Fruit fly (Drosophila melanogaster) whole organism, adult: ENCODE measurements around the gene CG2004.

Experiments
- CG11617 ChIP-seq: fragments of 200-800 bp; sonication (Bioruptor generic); optimal IDR thresholded peaks from 2 replicates; lab custom pipeline; 2017; ENCODE audit warnings: mild to moderate bottlenecking, missing biosample characterization, missing genetic modification reagents, missing genetic modification characterization
- CG12768 ChIP-seq: fragments of 200-800 bp; sonication (Bioruptor generic); optimal IDR thresholded peaks from 2 replicates; lab custom pipeline; 2017; ENCODE audit warnings: missing biosample characterization, missing genetic modification characterization, mild to moderate bottlenecking, moderate library complexity, missing genetic modification reagents
- CG14711 ChIP-seq: fragments of 200-800 bp; sonication (Bioruptor generic); optimal IDR thresholded peaks from 2 replicates; lab custom pipeline; 2018; ENCODE audit warnings: missing biosample characterization, mild to moderate bottlenecking, missing genetic modification characterization, moderate library complexity
- CG1620 ChIP-seq: fragments of 200-800 bp; sonication (Bioruptor generic); optimal IDR thresholded peaks from 2 replicates; lab custom pipeline; 2016; ENCODE audit warnings: missing biosample characterization, missing genetic modification characterization
- CG33017 ChIP-seq: fragments of 200-800 bp; sonication (Bioruptor generic); optimal IDR thresholded peaks from 2 replicates; lab custom pipeline; 2018; ENCODE audit warnings: missing biosample characterization, mild to moderate bottlenecking, missing genetic modification characterization, moderate library complexity
- CG5204 ChIP-seq: fragments of 200-800 bp; sonication (Bioruptor generic); optimal IDR thresholded peaks from 2 replicates; lab custom pipeline; 2016; ENCODE audit warnings: missing biosample characterization, missing genetic modification characterization
- CG7045 ChIP-seq: fragments of 200-800 bp; sonication (Bioruptor generic); optimal IDR thresholded peaks from 2 replicates; lab custom pipeline; 2017; ENCODE audit warnings: missing biosample characterization, mild to moderate bottlenecking, missing genetic modification characterization
- CG7101 ChIP-seq: fragments of 200-800 bp; sonication (Bioruptor generic); optimal IDR thresholded peaks from 2 replicates; lab custom pipeline; 2018; ENCODE audit warnings: missing biosample characterization, mild to moderate bottlenecking, missing genetic modification characterization, moderate library complexity
- Clk ChIP-seq: fragments of 200-800 bp; sonication (Bioruptor generic); optimal IDR thresholded peaks from 2 replicates; lab custom pipeline; 2017; ENCODE audit warnings: missing biosample characterization, missing genetic modification characterization
- Crg-1 ChIP-seq: fragments of 200-800 bp; sonication (Bioruptor generic); optimal IDR thresholded peaks from 2 replicates; lab custom pipeline; 2016; ENCODE audit warnings: missing biosample characterization, missing genetic modification characterization
- Hr96 ChIP-seq: fragments of 200-800 bp; sonication (Bioruptor generic); optimal IDR thresholded peaks from 2 replicates; lab custom pipeline; 2016; ENCODE audit warnings: missing biosample characterization, missing genetic modification characterization
- Mnt ChIP-seq: fragments of 200-800 bp; sonication (Bioruptor generic); optimal IDR thresholded peaks from 2 replicates; lab custom pipeline; 2016; ENCODE audit warnings: missing biosample characterization, mild to moderate bottlenecking, missing genetic modification characterization
- bab1 ChIP-seq: fragments of 200-800 bp; sonication (Bioruptor generic); optimal IDR thresholded peaks from 3 replicates; lab custom pipeline; 2019; ENCODE audit warnings: missing biosample characterization, mild to moderate bottlenecking, missing genetic modification characterization, moderate library complexity
- cic ChIP-seq: fragments of 200-800 bp; sonication (Bioruptor generic); optimal IDR thresholded peaks from 2 replicates; lab custom pipeline; 2017; ENCODE audit warnings: missing biosample characterization, mild to moderate bottlenecking, missing genetic modification characterization, moderate library complexity
- cnc ChIP-seq, 2 experiments: fragments of >200 bp; optimal IDR thresholded peaks; 2 replicates each; lab custom pipeline; 2017
- kay ChIP-seq: fragments of 200-800 bp; sonication (Bioruptor generic); peaks from one replicate; lab custom pipeline; 2016; ENCODE audit warnings: missing biosample characterization, missing genetic modification characterization, borderline replicate concordance
- ovo ChIP-seq: fragments of 200-800 bp; sonication (Bioruptor generic); optimal IDR thresholded peaks from 2 replicates; lab custom pipeline; 2016; ENCODE audit warnings: missing biosample characterization, missing genetic modification characterization
- pad ChIP-seq: fragments of 200-800 bp; sonication (Bioruptor generic); optimal IDR thresholded peaks from 3 replicates; lab custom pipeline; 2017; ENCODE audit warnings: missing biosample characterization, missing genetic modification characterization, mild to moderate bottlenecking, moderate library complexity, missing genetic modification reagents
- tj ChIP-seq: fragments of 200-800 bp; sonication (Bioruptor generic); optimal IDR thresholded peaks from 3 replicates; lab custom pipeline; 2017; ENCODE audit warnings: missing biosample characterization, mild to moderate bottlenecking, missing genetic modification characterization, moderate library complexity
- toe ChIP-seq: fragments of 200-800 bp; sonication (Bioruptor generic); optimal IDR thresholded peaks from 2 replicates; lab custom pipeline; 2016; ENCODE audit warnings: missing biosample characterization, missing genetic modification characterization

The CG2004 gene

dm6 chrX:8720213-8720612, 5.5 kb upstream of the CG2004 start, which contains the start of gene CG1789:
Gene CG1789, plus strand, starts transcription at chrX:8720520.
- TF ChIP-seq pad (GFP tag; lab: Kevin White, UChicago) (no peak), toe (GFP tag; lab: Kevin White, UChicago) (peak; percentile 21), Hr96 (GFP tag; lab: Kevin White, UChicago) (no peak), CG11617 (GFP tag; lab: Kevin White, UChicago) (peak; percentile 28), CG7045 (no peak), Clk (GFP tag; lab: Kevin White, UChicago) (no peak), CG5204 (GFP tag; lab: Kevin White, UChicago) (peak; percentile 8), ovo (GFP tag; lab: Kevin White, UChicago) (no peak), CG1620 (GFP tag; lab: Kevin White, UChicago) (peak; percentile 7), kay (no peak), tj (GFP tag; lab: Kevin White, UChicago) (peak; percentile 72), CG33017 (tag; lab: Kevin White, UChicago) (no peak), cic (no peak), CG14711 (tag; lab: Kevin White, UChicago) (peak; percentile 5), Mnt (GFP tag; lab: Kevin White, UChicago) (peak; percentile 97), CG12768 (no peak), bab1 (peak; percentile 16), cnc (optimal IDR thresholded peaks at IDR 0.05; lab: Kevin White, UChicago) (no peak), CG7101 (tag; lab: Kevin White, UChicago) (no peak), Crg-1 (peak; percentile 21)

dm6 chrX:8709234-8709843, 5.4 kb downstream of the CG2004 start, which contains the start of gene Hexo2:
Gene Hexo2, plus strand, starts transcription at chrX:8709652.
- peak; percentile 34 for TF ChIP-seq Mnt (GFP tag; lab: Kevin White, UChicago)
- TF ChIP-seq toe (GFP tag; lab: Kevin White, UChicago) = no peak
- peak; percentile 53 for TF ChIP-seq CG5204 (GFP tag; lab: Kevin White, UChicago)
- peak; percentile 36 for TF ChIP-seq Clk (GFP tag; lab: Kevin White, UChicago)
- peak; percentile 96 for TF ChIP-seq CG1620 (GFP tag; lab: Kevin White, UChicago)
- TF ChIP-seq CG14711 (tag; lab: Kevin White, UChicago) = peak; percentile 88
- TF ChIP-seq CG7045 = peak; percentile 38
- peak; percentile 88 for TF ChIP-seq pad (GFP tag; lab: Kevin White, UChicago)
- TF ChIP-seq Crg-1 = peak; percentile 94
- TF ChIP-seq CG11617 (GFP tag; lab: Kevin White, UChicago) = peak; percentile 71
- TF ChIP-seq tj (GFP tag; lab: Kevin White, UChicago) = peak; percentile 83
- TF ChIP-seq Hr96 (GFP tag; lab: Kevin White, UChicago) = peak; percentile 87
- TF ChIP-seq ovo (GFP tag; lab: Kevin White, UChicago) = peak; percentile 33
- TF ChIP-seq cnc (optimal IDR thresholded peaks at IDR 0.05; lab: Kevin White, UChicago) = no peak
- peak; percentile 42 for TF ChIP-seq CG12768
- TF ChIP-seq bab1 = peak; percentile 98
- TF ChIP-seq kay = no peak
- TF ChIP-seq CG7101 (tag; lab: Kevin White, UChicago) = peak; percentile 89
- no peak for TF ChIP-seq cic
- TF ChIP-seq CG33017 (tag; lab: Kevin White, UChicago) = peak; percentile 67

- TF ChIP-seq pad (GFP tag; lab: Kevin White, UChicago) (no peak), kay (no peak), CG7045 (no peak), cnc (optimal IDR thresholded peaks at IDR 0.05; lab: Kevin White, UChicago) (no peak), CG33017 (tag; lab: Kevin White, UChicago) (no peak), CG11617 (GFP tag; lab: Kevin White, UChicago) (no peak), CG1620 (GFP tag; lab: Kevin White, UChicago) (no peak), CG5204 (GFP tag; lab: Kevin White, UChicago) (no peak), Clk (GFP tag; lab: Kevin White, UChicago) (no peak), ovo (GFP tag; lab: Kevin White, UChicago) (no peak), cic (no peak), toe (GFP tag; lab: Kevin White, UChicago) (no peak), CG12768 (no peak), CG14711 (tag; lab: Kevin White, UChicago) (no peak), bab1 (no peak), Crg-1 (no peak), tj (GFP tag; lab: Kevin White, UChicago) (no peak), CG7101 (tag; lab: Kevin White, UChicago) (no peak), Hr96 (GFP tag; lab: Kevin White, UChicago) (no peak), Mnt (GFP tag; lab: Kevin White, UChicago) (no peak)
Observed at dm6 chrX:8696106-8696595, 18.6 kb downstream of the CG2004 start.

dm6 chrX:8694823-8695492, 19.8 kb downstream of the CG2004 start:
- TF ChIP-seq CG11617 (GFP tag; lab: Kevin White, UChicago) = no peak
- no peak for TF ChIP-seq CG12768
- no peak for TF ChIP-seq CG7045
- no peak for TF ChIP-seq toe (GFP tag; lab: Kevin White, UChicago)

dm6 chrX:8694066-8694822, 20.5 kb downstream of the CG2004 start:
- TF ChIP-seq CG7045 = no peak
- no peak for TF ChIP-seq CG5204 (GFP tag; lab: Kevin White, UChicago)
- TF ChIP-seq CG14711 (tag; lab: Kevin White, UChicago) = no peak
- TF ChIP-seq CG11617 (GFP tag; lab: Kevin White, UChicago) = no peak
- TF ChIP-seq pad (GFP tag; lab: Kevin White, UChicago) = no peak
- TF ChIP-seq CG1620 (GFP tag; lab: Kevin White, UChicago) = no peak
- TF ChIP-seq kay = no peak
- TF ChIP-seq Crg-1 = no peak
- no peak for TF ChIP-seq Hr96 (GFP tag; lab: Kevin White, UChicago)
- TF ChIP-seq CG33017 (tag; lab: Kevin White, UChicago) = no peak
- no peak for TF ChIP-seq ovo (GFP tag; lab: Kevin White, UChicago)
- no peak for TF ChIP-seq toe (GFP tag; lab: Kevin White, UChicago)
- no peak for TF ChIP-seq CG12768
- TF ChIP-seq tj (GFP tag; lab: Kevin White, UChicago) = no peak
- TF ChIP-seq Clk (GFP tag; lab: Kevin White, UChicago) = no peak
- no peak for TF ChIP-seq CG7101 (tag; lab: Kevin White, UChicago)
- TF ChIP-seq cnc (optimal IDR thresholded peaks at IDR 0.05; lab: Kevin White, UChicago) = no peak
- TF ChIP-seq bab1 = no peak
- no peak for TF ChIP-seq Mnt (GFP tag; lab: Kevin White, UChicago)
- no peak for TF ChIP-seq cic
